Fruit fly (Drosophila melanogaster): ENCODE data around the gene RabGGTb.

The RabGGTb gene

DNA sequence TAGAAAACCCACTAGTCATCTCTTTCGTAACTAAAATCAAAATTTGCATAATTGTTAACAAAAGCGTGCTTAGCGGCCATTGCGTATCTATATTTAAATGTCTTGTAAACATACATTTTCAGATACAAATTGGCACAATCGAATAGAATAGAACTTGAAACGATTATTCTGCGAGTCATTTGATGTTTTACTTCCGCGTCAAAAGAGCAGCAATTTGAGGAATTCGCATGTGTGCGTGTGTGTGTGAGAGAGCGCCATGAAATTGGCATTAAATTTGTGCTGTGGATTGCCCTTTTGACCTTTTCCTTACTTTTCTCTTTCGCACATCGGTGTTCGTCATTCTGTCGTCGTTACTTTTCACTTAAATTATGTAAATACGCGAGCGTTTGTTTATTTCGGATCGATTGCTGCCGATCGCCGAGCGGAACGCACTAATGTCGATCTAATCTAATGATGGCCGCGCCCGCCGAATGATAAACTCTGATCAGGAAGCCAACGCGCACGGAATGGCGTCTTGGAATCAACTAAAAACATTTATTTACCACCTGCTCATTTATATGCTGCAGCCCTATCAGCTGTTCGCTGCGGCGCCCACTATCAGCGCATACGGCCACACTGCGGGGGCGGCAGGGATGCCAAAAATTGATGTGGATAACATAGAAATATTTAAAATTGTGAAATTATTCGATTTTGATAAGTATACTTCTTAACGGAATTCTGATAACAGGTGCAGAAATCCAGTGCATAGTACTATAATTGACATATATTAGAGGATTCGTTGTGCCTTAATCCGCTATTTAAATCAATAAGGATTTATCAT lies 6.0 kb downstream of the RabGGTb start (continued):
- TF ChIP-seq CG15514 (GFP tag; optimal IDR thresholded peaks at IDR 0.05) (peak; percentile 91), Dek (tag; optimal IDR thresholded peaks at IDR 0.05) (peak; percentile 33), CG13624 (GFP tag; optimal IDR thresholded peaks at IDR 0.05) (peak; percentile 85), Sry-β (GFP tag; optimal IDR thresholded peaks at IDR 0.05) (peak; percentile 61), CG14710 (tag; optimal IDR thresholded peaks at IDR 0.05) (peak; percentile 56), Eip74EF (GFP tag; optimal IDR thresholded peaks at IDR 0.05) (peak in 1 of 2 experiments; percentile 85), org-1 (GFP tag; optimal IDR thresholded peaks at IDR 0.05) (peak; percentile 2), Ets65A (GFP tag) (no peak), br (optimal IDR thresholded peaks at IDR 0.05) (no peak), chm (GFP tag; IDR thresholded peaks at IDR 0.05) (peak; percentile 83), CTCF (GFP tag; optimal IDR thresholded peaks at IDR 0.05) (peak; percentile 67), ranshi (GFP tag; IDR thresholded peaks at IDR 0.05) (0 out of 2 replicates have a peak, but pooled peaks have one; percentile 37), gsb (GFP tag; IDR thresholded peaks at IDR 0.05) (0 out of 2 replicates have a peak, but pooled peaks have one; percentile 45), lmd (GFP tag; IDR thresholded peaks at IDR 0.05) (peak; percentile 36; the same call in 1 of the 2 replicates), NfI (GFP tag; optimal IDR thresholded peaks at IDR 0.05) (peak; percentile 62), CG6175 (GFP tag; IDR thresholded peaks at IDR 0.05) (peak; percentile 55; the same call in 1 of the 3 replicates), Sry-δ (GFP tag; optimal IDR thresholded peaks at IDR 0.05) (no peak), seq (GFP tag; IDR thresholded peaks at IDR 0.05) (no peak), CG11504 (tag; optimal IDR thresholded peaks at IDR 0.05) (peak; percentile 41), zen (tag; optimal IDR thresholded peaks at IDR 0.05) (no peak), CG14441 (GFP tag; IDR thresholded peaks at IDR 0.05) (peak; percentile 69), usp (GFP tag; optimal IDR thresholded peaks at IDR 0.05) (no peak), CG34376 (GFP tag; optimal IDR thresholded peaks at IDR 0.05) (peak; percentile 89), Ravus (GFP tag; IDR thresholded peaks at IDR 0.05) (no peak), phol (tag; optimal IDR thresholded peaks at IDR 0.05) (peak; percentile 71), zfh2 (GFP tag; optimal IDR thresholded peaks at IDR 0.05) (peak; percentile 11), inv (GFP tag; IDR thresholded peaks at IDR 0.05; ENCODE audit: partially characterized antibody) (0 out of 2 replicates have a peak, but pooled peaks have one; percentile 18), tup (GFP tag; optimal IDR thresholded peaks at IDR 0.05) (no peak), ewg (GFP tag; optimal IDR thresholded peaks at IDR 0.05) (no peak), CG2120 (GFP tag; optimal IDR thresholded peaks at IDR 0.05) (peak; percentile 59), dpn (GFP tag; optimal IDR thresholded peaks at IDR 0.05) (peak in 1 of 2 experiments; percentile 18), CrebB (tag; optimal IDR thresholded peaks at IDR 0.05) (peak; percentile 65), CG7987 (GFP tag; optimal IDR thresholded peaks at IDR 0.05) (peak; percentile 83), ac (GFP tag; optimal IDR thresholded peaks at IDR 0.05) (peak; percentile 81), repo (GFP tag; optimal IDR thresholded peaks at IDR 0.05) (peak; percentile 47), Lim3 (GFP tag; IDR thresholded peaks at IDR 0.05) (no peak), CG3847 (GFP tag; IDR thresholded peaks at IDR 0.05) (peak; percentile 70), CG4424 (GFP tag; optimal IDR thresholded peaks at IDR 0.05) (no peak), CG6272 (GFP tag; IDR thresholded peaks at IDR 0.05) (peak; percentile 47), CG15011 (GFP tag; optimal IDR thresholded peaks at IDR 0.05) (no peak), CG30020 (tag; optimal IDR thresholded peaks at IDR 0.05) (peak; percentile 32), bab2 (GFP tag; optimal IDR thresholded peaks at IDR 0.05) (no peak), Scr (GFP tag; IDR thresholded peaks at IDR 0.05; ENCODE audit: partially characterized antibody) (no peak), ci (GFP tag; IDR thresholded peaks at IDR 0.05) (peak; percentile 86), croc (GFP tag; conservative IDR thresholded peaks at IDR 0.05) (no peak), bsh (GFP tag; optimal IDR thresholded peaks at IDR 0.05) (peak in 1 of 2 experiments; percentile 7), CG9932 (GFP tag; IDR thresholded peaks at IDR 0.05) (peak; percentile 81), CG13424 (tag; optimal IDR thresholded peaks at IDR 0.05) (peak; percentile 52), CG13287 (GFP tag; IDR thresholded peaks at IDR 0.05; ENCODE audit: partially characterized antibody) (peak; percentile 6; the same call in 1 of the 2 replicates)

Measured in whole organism, embryonic.